Worm (Caenorhabditis elegans) whole organism, L1 larva: ENCODE results near the gene C54C6.11.

Experiments
- C04F5.9 ChIP-seq: sonication (generic microtip); optimal IDR thresholded peaks from 2 replicates; lab custom pipeline; 2016; ENCODE audit warnings: missing genetic modification characterization, missing compliant biosample characterization
- C16A3.4 ChIP-seq: fragments of 150-350 bp; optimal IDR thresholded peaks from 2 replicates; lab custom pipeline; 2014; ENCODE audit warnings: missing biosample characterization, missing genetic modification characterization
- C34B4.2 ChIP-seq: sonication (generic microtip); optimal IDR thresholded peaks from 2 replicates; lab custom pipeline; 2017; ENCODE audit warnings: mild to moderate bottlenecking, missing genetic modification characterization, missing compliant biosample characterization
- F16B12.6 ChIP-seq: fragments of 150-350 bp; optimal IDR thresholded peaks from 2 replicates; lab custom pipeline; 2014; ENCODE audit warnings: missing biosample characterization, missing genetic modification characterization
- Y116A8C.19 ChIP-seq: sonication (generic microtip); optimal IDR thresholded peaks from 2 replicates; lab custom pipeline; 2016; ENCODE audit warnings: missing compliant biosample characterization, missing genetic modification characterization, borderline replicate concordance
- aha-1 ChIP-seq: fragments of 150-350 bp; optimal IDR thresholded peaks from 2 replicates; lab custom pipeline; 2014; ENCODE audit warnings: missing biosample characterization, missing genetic modification characterization
- alr-1 ChIP-seq: fragments of 200-800 bp; sonication (Bioruptor generic); optimal IDR thresholded peaks from 2 replicates; lab custom pipeline; 2018; ENCODE audit warnings: borderline replicate concordance, mild to moderate bottlenecking, missing genetic modification characterization, missing compliant biosample characterization
- ceh-82 ChIP-seq, 3 experiments: fragments of 150-350 bp in 1 of 3; sonication (generic microtip) in 2 of 3; optimal IDR thresholded peaks; 2 replicates each; lab custom pipeline; 2014 to 2017; ENCODE audit warnings: missing biosample characterization in 3 of 3, missing genetic modification characterization in 3 of 3
- ceh-88 ChIP-seq: fragments of 200-800 bp; sonication (Bioruptor generic); IDR thresholded peaks from 2 replicates; pipeline ENCODE4 v1.3.6; 2022; ENCODE audit warnings: missing genetic modification characterization, missing compliant biosample characterization
- efl-1 ChIP-seq, 4 experiments: fragments of 150-350 bp; optimal IDR thresholded peaks in 3 of 4; peaks in 1 of 4; 1 replicate in 1 of 4; 2 replicates in 3 of 4; lab custom pipeline; 2014; ENCODE audit warnings: missing biosample characterization in 2 of 4, missing genetic modification characterization in 2 of 4, missing genetic modification reagents in 2 of 4
- efl-3 ChIP-seq: fragments of 200-800 bp; sonication (Bioruptor generic); optimal IDR thresholded peaks from 2 replicates; lab custom pipeline; 2018; ENCODE audit warnings: mild to moderate bottlenecking, missing genetic modification characterization, missing compliant biosample characterization
- elt-2 ChIP-seq: sonication (generic microtip); optimal IDR thresholded peaks from 2 replicates; lab custom pipeline; 2016; ENCODE audit warnings: missing genetic modification characterization, mild to moderate bottlenecking, inconsistent platforms, missing compliant biosample characterization, missing genetic modification reagents
- elt-3 ChIP-seq, 6 experiments: fragments of 150-350 bp in 1 of 6; sonication (generic microtip); optimal IDR thresholded peaks; 2 replicates each; lab custom pipeline; 2017 to 2018; ENCODE audit warnings: missing biosample characterization in 6 of 6, missing genetic modification characterization in 6 of 6, inconsistent platforms in 1 of 6
- fkh-10 ChIP-seq: sonication (generic microtip); optimal IDR thresholded peaks from 2 replicates; lab custom pipeline; 2017; ENCODE audit warnings: missing biosample characterization, missing genetic modification reagents, missing genetic modification characterization
- fkh-8 ChIP-seq: sonication (generic microtip); optimal IDR thresholded peaks from 2 replicates; lab custom pipeline; 2016; ENCODE audit warnings: mild to moderate bottlenecking, missing genetic modification characterization, missing compliant biosample characterization
- grh-1 ChIP-seq: fragments of 200-800 bp; sonication (Bioruptor generic); IDR thresholded peaks from 2 replicates; pipeline ENCODE4 v1.3.6; 2022; ENCODE audit warnings: missing genetic modification reagents, missing genetic modification characterization, missing compliant biosample characterization
- hpl-2 ChIP-seq: fragments of 150-350 bp; optimal IDR thresholded peaks from 2 replicates; lab custom pipeline; 2014; ENCODE audit warnings: missing biosample characterization, missing genetic modification reagents, missing genetic modification characterization
- isw-1 ChIP-seq: fragments of 200-800 bp; sonication (Bioruptor generic); IDR thresholded peaks from 2 replicates; pipeline ENCODE4 v1.3.6; 2022; ENCODE audit warnings: missing genetic modification characterization, missing compliant biosample characterization
- jun-1 ChIP-seq: fragments of 150-350 bp; optimal IDR thresholded peaks from 2 replicates; lab custom pipeline; 2014; ENCODE audit warnings: missing biosample characterization, missing genetic modification reagents, missing genetic modification characterization
- lin-13 ChIP-seq: fragments of 150-350 bp; optimal IDR thresholded peaks from 2 replicates; lab custom pipeline; 2014; ENCODE audit warnings: missing biosample characterization, missing genetic modification reagents, missing genetic modification characterization
- lin-15B ChIP-seq: fragments of 150-350 bp; sonication (generic microtip); optimal IDR thresholded peaks from 3 replicates; lab custom pipeline; 2014; ENCODE audit warnings: missing biosample characterization, missing genetic modification characterization
- lin-35 ChIP-seq, 2 experiments: fragments of 150-350 bp; optimal IDR thresholded peaks; 2 replicates each; lab custom pipeline; 2014; ENCODE audit warnings: missing biosample characterization in 2 of 2, missing genetic modification characterization in 2 of 2, missing genetic modification reagents in 2 of 2
- lin-39 ChIP-seq: fragments of 150-350 bp; optimal IDR thresholded peaks from 2 replicates; lab custom pipeline; 2014; ENCODE audit warnings: missing biosample characterization, missing genetic modification reagents, missing genetic modification characterization
- lsy-2 ChIP-seq, 2 experiments: fragments of 150-350 bp; optimal IDR thresholded peaks; 2 replicates each; lab custom pipeline; 2014; ENCODE audit warnings: missing biosample characterization in 2 of 2, missing genetic modification characterization in 2 of 2
- mef-2 ChIP-seq: fragments of 150-350 bp; optimal IDR thresholded peaks from 2 replicates; lab custom pipeline; 2014; ENCODE audit warnings: missing biosample characterization, missing genetic modification characterization
- mep-1 ChIP-seq: fragments of 150-350 bp; optimal IDR thresholded peaks from 2 replicates; lab custom pipeline; 2014; ENCODE audit warnings: missing biosample characterization, missing genetic modification characterization
- nhr-11 ChIP-seq: fragments of 150-350 bp; optimal IDR thresholded peaks from 2 replicates; lab custom pipeline; 2014; ENCODE audit warnings: missing biosample characterization, missing genetic modification characterization
- nhr-12 ChIP-seq: sonication (generic microtip); optimal IDR thresholded peaks from 2 replicates; lab custom pipeline; 2017; ENCODE audit warnings: missing biosample characterization, missing genetic modification characterization
- nhr-19 ChIP-seq: fragments of 200-800 bp; sonication (Bioruptor generic); conservative IDR thresholded peaks from 2 replicates; pipeline ENCODE4 v1.3.6; 2022; ENCODE audit warnings: missing genetic modification characterization, missing compliant biosample characterization
- nhr-28 ChIP-seq: fragments of 150-350 bp; optimal IDR thresholded peaks from 2 replicates; lab custom pipeline; 2014; ENCODE audit warnings: missing biosample characterization, missing genetic modification characterization
- nhr-76 ChIP-seq: sonication (generic microtip); optimal IDR thresholded peaks from 2 replicates; lab custom pipeline; 2017; ENCODE audit warnings: missing biosample characterization, missing genetic modification characterization
- nhr-85 ChIP-seq: sonication (generic microtip); peaks from one replicate; lab custom pipeline; 2016; ENCODE audit warnings: missing genetic modification characterization, inconsistent platforms, missing compliant biosample characterization
- nhr-90 ChIP-seq: sonication (generic microtip); optimal IDR thresholded peaks from 2 replicates; lab custom pipeline; 2016; ENCODE audit warnings: mild to moderate bottlenecking, missing genetic modification characterization, missing compliant biosample characterization; ENCODE audit not compliant: poor library complexity
- pax-3 ChIP-seq: fragments of 200-800 bp; sonication (Bioruptor generic); optimal IDR thresholded peaks from 2 replicates; lab custom pipeline; 2018; ENCODE audit warnings: mild to moderate bottlenecking, missing genetic modification characterization, moderate library complexity, missing compliant biosample characterization
- sox-4 ChIP-seq: sonication (generic microtip); optimal IDR thresholded peaks from 2 replicates; lab custom pipeline; 2016; ENCODE audit warnings: missing genetic modification characterization, missing compliant biosample characterization
- sptf-1 ChIP-seq: fragments of 150-350 bp; optimal IDR thresholded peaks from 2 replicates; lab custom pipeline; 2014; ENCODE audit warnings: missing biosample characterization, missing genetic modification characterization
- swsn-7 ChIP-seq: sonication (generic microtip); optimal IDR thresholded peaks from 2 replicates; lab custom pipeline; 2016; ENCODE audit warnings: missing genetic modification characterization, missing compliant biosample characterization
- tlp-1 ChIP-seq: fragments of 150-350 bp; optimal IDR thresholded peaks from 2 replicates; lab custom pipeline; 2014; ENCODE audit warnings: missing biosample characterization, missing genetic modification characterization
- unc-130 ChIP-seq: fragments of 150-350 bp; optimal IDR thresholded peaks from 2 replicates; lab custom pipeline; 2017; ENCODE audit warnings: missing biosample characterization, missing genetic modification characterization, inconsistent platforms
- unc-62 ChIP-seq: fragments of 150-350 bp; optimal IDR thresholded peaks from 2 replicates; lab custom pipeline; 2014; ENCODE audit warnings: missing biosample characterization, missing genetic modification reagents, missing genetic modification characterization
- unc-86 ChIP-seq: sonication (generic microtip); optimal IDR thresholded peaks from 2 replicates; lab custom pipeline; 2016; ENCODE audit warnings: missing genetic modification characterization, missing compliant biosample characterization
- unc-98 ChIP-seq: fragments of 200-800 bp; sonication (Bioruptor generic); IDR thresholded peaks from 2 replicates; pipeline ENCODE4 v1.3.6; 2022; ENCODE audit warnings: missing genetic modification characterization, missing compliant biosample characterization
- vab-15 ChIP-seq: sonication (generic microtip); optimal IDR thresholded peaks from 2 replicates; lab custom pipeline; 2017; ENCODE audit warnings: missing genotype, mild to moderate bottlenecking, missing genetic modification characterization, missing compliant biosample characterization
- xbp-1 ChIP-seq: sonication (generic microtip); optimal IDR thresholded peaks from 2 replicates; lab custom pipeline; 2016; ENCODE audit warnings: missing genetic modification characterization, missing compliant biosample characterization
- zag-1 ChIP-seq: fragments of 150-350 bp; optimal IDR thresholded peaks from 2 replicates; lab custom pipeline; 2014; ENCODE audit warnings: missing biosample characterization, missing genetic modification characterization
- zip-4 ChIP-seq: fragments of 200-800 bp; sonication (Bioruptor generic); optimal IDR thresholded peaks from 2 replicates; lab custom pipeline; 2018; ENCODE audit warnings: mild to moderate bottlenecking, missing genetic modification characterization, moderate library complexity, missing compliant biosample characterization

The C54C6.11 gene

ce11 chrIII:3502215-3502838, 45.8 kb upstream of the C54C6.11 start, which contains the start of gene M01F1.8:
Gene M01F1.8 (minus strand): TSS chrIII:3502549.
- peak in 1 of 2 experiments; percentile 38 for TF ChIP-seq lsy-2 (tag; optimal IDR thresholded peaks at IDR 0.05; lab: Kevin White, UChicago)
- TF ChIP-seq unc-98, result no peak
- no peak for TF ChIP-seq pax-3
- no peak for TF ChIP-seq alr-1 (tag; lab: Kevin White, UChicago)
- TF ChIP-seq efl-1 (optimal IDR thresholded peaks at IDR 0.05; lab: Kevin White, UChicago), result no peak
- peak in 1 of 2 experiments; percentile 3 for TF ChIP-seq efl-1 (GFP tag; optimal IDR thresholded peaks at IDR 0.05 in 1 of 2; lab: Kevin White, UChicago)
- TF ChIP-seq nhr-12 (tag; lab: Kevin White, UChicago), result no peak
- no peak for TF ChIP-seq Y116A8C.19
- no peak for TF ChIP-seq mef-2
- TF ChIP-seq zag-1, result no peak
- TF ChIP-seq ceh-82 (tag; optimal IDR thresholded peaks at IDR 0.05; lab: Kevin White, UChicago), result no peak
- no peak for TF ChIP-seq nhr-28 (tag; lab: Kevin White, UChicago)
- no peak for TF ChIP-seq elt-2 (tag; lab: Kevin White, UChicago)
- no peak for TF ChIP-seq lin-15B (tag; lab: Kevin White, UChicago)
- no peak for TF ChIP-seq nhr-90 (tag; lab: Kevin White, UChicago)

DNA sequence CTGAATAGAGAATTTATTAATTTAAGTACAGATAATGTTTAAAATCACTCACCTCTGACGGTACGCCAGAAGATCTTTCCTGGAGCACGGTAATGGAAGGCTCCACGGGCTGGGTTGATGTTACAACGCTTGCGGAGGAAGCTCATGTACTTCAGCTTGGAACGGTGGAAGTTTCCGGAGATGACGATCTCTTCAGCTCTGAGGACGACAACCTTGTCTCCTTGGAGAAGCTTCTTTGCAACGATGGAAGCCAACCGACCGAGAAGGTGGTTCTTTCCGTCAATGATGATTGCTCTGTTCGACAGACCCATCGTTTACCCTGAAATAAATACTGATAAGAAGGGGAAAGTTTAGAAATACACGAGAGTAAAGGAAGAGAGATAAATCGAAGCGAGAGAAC, 44.8 kb upstream of the C54C6.11 start, which contains the start of gene rpl-16:
TSS of gene rpl-16 (minus strand) at position 319 of the 400 bp plus-strand sequence.
- TF ChIP-seq elt-3 (tag; optimal IDR thresholded peaks at IDR 0.05; lab: Kevin White, UChicago) (no peak), unc-130 (no peak), vab-15 (tag; lab: Kevin White, UChicago) (no peak), fkh-8 (tag; lab: Kevin White, UChicago) (no peak), xbp-1 (tag; lab: Kevin White, UChicago) (no peak), ceh-88 (GFP tag; lab: Robert Waterston, UW) (no peak), efl-1 (optimal IDR thresholded peaks at IDR 0.05; lab: Kevin White, UChicago) (no peak), efl-1 (GFP tag; optimal IDR thresholded peaks at IDR 0.05 in 1 of 2; lab: Kevin White, UChicago) (no peak), nhr-28 (tag; lab: Kevin White, UChicago) (no peak), mep-1 (tag; lab: Kevin White, UChicago) (no peak), nhr-85 (tag; lab: Kevin White, UChicago) (no peak), nhr-90 (tag; lab: Kevin White, UChicago) (no peak), Y116A8C.19 (no peak), lsy-2 (tag; optimal IDR thresholded peaks at IDR 0.05; lab: Kevin White, UChicago) (no peak)

- TF ChIP-seq efl-3, result no peak
- no peak for TF ChIP-seq efl-1 (optimal IDR thresholded peaks at IDR 0.05; lab: Kevin White, UChicago)
- TF ChIP-seq efl-1 (GFP tag; optimal IDR thresholded peaks at IDR 0.05 in 1 of 2; lab: Kevin White, UChicago), result peak in 1 of 2 experiments; percentile 75
Observed at ce11 chrIII:3504239-3504638, 43.9 kb upstream of the C54C6.11 start.

DNA sequence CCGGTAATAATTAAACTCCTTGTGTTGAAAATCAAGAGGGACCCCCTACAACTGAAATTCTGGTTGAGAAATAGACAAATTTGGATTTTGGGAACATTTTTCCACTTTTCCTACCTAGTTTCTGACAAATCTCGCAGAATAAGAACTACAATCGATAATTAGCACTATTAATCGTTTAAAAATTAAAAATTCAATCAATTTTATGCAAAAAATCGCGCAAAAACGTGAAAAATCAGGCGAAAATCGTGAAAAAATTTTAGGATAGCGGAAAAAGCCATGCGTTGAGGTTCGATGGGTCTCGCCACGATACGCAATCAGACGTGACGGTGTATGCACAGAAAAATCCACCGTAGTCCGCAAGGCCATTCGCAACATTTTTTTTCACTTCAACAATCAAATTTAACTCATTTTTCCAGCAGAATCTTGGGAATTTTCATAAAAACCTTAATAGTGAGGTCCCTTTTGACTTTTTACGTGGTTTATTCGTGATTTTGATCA, 43.0 kb upstream of the C54C6.11 start, which contains the start of gene lias-1:
TSS of gene lias-1 (minus strand) at position 51 of the 498 bp plus-strand sequence.
- TF ChIP-seq unc-62 (GFP tag; lab: Kevin White, UChicago), result no peak
- peak; percentile 66 for TF ChIP-seq fkh-10 (GFP tag; lab: Kevin White, UChicago)
- TF ChIP-seq C34B4.2 (tag; lab: Kevin White, UChicago), result no peak
- TF ChIP-seq sox-4, result no peak
- peak; percentile 99 for TF ChIP-seq F16B12.6 (tag; lab: Kevin White, UChicago)
- TF ChIP-seq swsn-7, result peak; percentile 73
- peak; percentile 58 for TF ChIP-seq C04F5.9 (tag; lab: Kevin White, UChicago)
- TF ChIP-seq hpl-2 (GFP tag; lab: Kevin White, UChicago), result peak; percentile 69
- peak; percentile 82 for TF ChIP-seq isw-1 (GFP tag; lab: Robert Waterston, UW)
- TF ChIP-seq jun-1, result peak; percentile 81
- TF ChIP-seq unc-86, result peak; percentile 43
- no peak for TF ChIP-seq nhr-11
- TF ChIP-seq aha-1 (tag; lab: Kevin White, UChicago), result no peak
- TF ChIP-seq C16A3.4, result peak; percentile 91
- peak; percentile 88 to 92 for TF ChIP-seq lin-35 (GFP tag; optimal IDR thresholded peaks at IDR 0.05; lab: Kevin White, UChicago)
- peak; percentile 81 for TF ChIP-seq lin-13 (GFP tag; lab: Kevin White, UChicago)
- no peak for TF ChIP-seq nhr-28 (tag; lab: Kevin White, UChicago)
- TF ChIP-seq lin-39 (tag; lab: Kevin White, UChicago), result no peak
- TF ChIP-seq zip-4 (GFP tag; lab: Kevin White, UChicago), result no peak
- no peak for TF ChIP-seq sptf-1
- TF ChIP-seq grh-1 (GFP tag; lab: Robert Waterston, UW), result no peak
- peak; percentile 77 for TF ChIP-seq nhr-19 (GFP tag; lab: Robert Waterston, UW)
- TF ChIP-seq nhr-76 (tag; lab: Kevin White, UChicago), result no peak
- peak; percentile 89 for TF ChIP-seq mep-1 (tag; lab: Kevin White, UChicago)
- no peak for TF ChIP-seq tlp-1 (tag; lab: Kevin White, UChicago)
